Worm (Caenorhabditis elegans) whole organism, midembryonic: ENCODE results near the gene C25H3.7.

ENCODE experiments used
- T22C8.4 ChIP-seq: fragments of 200-800 bp; sonication (Bioruptor generic); IDR thresholded peaks from 2 replicates; pipeline ENCODE4 v1.3.6; 2022; ENCODE audit warnings: missing genetic modification characterization, missing compliant biosample characterization
- cog-1 ChIP-seq: sonication (generic microtip); optimal IDR thresholded peaks from 2 replicates; lab custom pipeline; 2016; ENCODE audit warnings: missing genetic modification characterization, missing compliant biosample characterization
- flt-1 ChIP-seq: fragments of 200-800 bp; sonication (Bioruptor generic); IDR thresholded peaks from 2 replicates; pipeline ENCODE4 v1.3.6; 2022; ENCODE audit warnings: missing genetic modification characterization, missing compliant biosample characterization
- klf-2 ChIP-seq: fragments of 200-800 bp; sonication (Bioruptor generic); conservative IDR thresholded peaks from 2 replicates; pipeline ENCODE4 v1.3.6; 2022; ENCODE audit warnings: missing genetic modification reagents, missing genetic modification characterization, missing compliant biosample characterization
- med-1 ChIP-seq: sonication (generic microtip); optimal IDR thresholded peaks from 2 replicates; lab custom pipeline; 2017; ENCODE audit warnings: missing genetic modification characterization, mild to moderate bottlenecking, missing compliant biosample characterization, antibody characterized with exemption, missing genetic modification reagents; ENCODE audit not compliant: insufficient read depth
- ref-1 ChIP-seq: fragments of 200-800 bp; sonication (Bioruptor generic); conservative IDR thresholded peaks from 2 replicates; pipeline ENCODE4 v1.3.6; 2022; ENCODE audit warnings: missing genetic modification reagents, missing genetic modification characterization, missing compliant biosample characterization
- tab-1 ChIP-seq: fragments of 200-800 bp; sonication (Bioruptor generic); IDR thresholded peaks from 2 replicates; pipeline ENCODE4 v1.3.6; 2022; ENCODE audit warnings: missing genetic modification characterization, missing compliant biosample characterization
- ztf-23 ChIP-seq: fragments of 200-800 bp; sonication (Bioruptor generic); IDR thresholded peaks from 2 replicates; pipeline ENCODE4 v1.3.6; 2022; ENCODE audit warnings: missing genetic modification reagents, missing genetic modification characterization, missing compliant biosample characterization
- ztf-29 ChIP-seq: fragments of 200-800 bp; sonication (Bioruptor generic); IDR thresholded peaks from 2 replicates; pipeline ENCODE4 v1.3.6; 2022; ENCODE audit warnings: missing genetic modification reagents, missing genetic modification characterization, missing compliant biosample characterization

C25H3.7 gene

ce11 chrII:5701485-5701884 is 32.8 kb upstream of the C25H3.7 start:
- no peak for TF ChIP-seq flt-1 (GFP tag; lab: Robert Waterston, UW)
- TF ChIP-seq T22C8.4 (GFP tag; lab: Robert Waterston, UW), result no peak
- TF ChIP-seq ref-1 (GFP tag; lab: Robert Waterston, UW), result no peak
- no peak for TF ChIP-seq cog-1 (tag; lab: Kevin White, UChicago)
- TF ChIP-seq tab-1 (GFP tag; lab: Robert Waterston, UW), result no peak
- no peak for TF ChIP-seq ztf-23

ce11 chrII:5698869-5699268 is 30.1 kb upstream of the C25H3.7 start, which contains the start of the genes C25H3.10 and C25H3.1:
Gene C25H3.10, minus strand, starts transcription at chrII:5698969.
Gene C25H3.1, plus strand, starts transcription at chrII:5699071.
- no peak for TF ChIP-seq flt-1 (GFP tag; lab: Robert Waterston, UW)
- TF ChIP-seq med-1 (GFP tag; lab: Kevin White, UChicago), result no peak
- TF ChIP-seq ztf-23, result no peak
- TF ChIP-seq cog-1 (tag; lab: Kevin White, UChicago), result no peak
- TF ChIP-seq T22C8.4 (GFP tag; lab: Robert Waterston, UW), result no peak

- TF ChIP-seq ztf-23 (no peak), ref-1 (GFP tag; lab: Robert Waterston, UW) (no peak), klf-2 (GFP tag; lab: Robert Waterston, UW) (no peak)
These were observed 29.5 kb upstream of the C25H3.7 start for ce11 chrII:5698254-5698653.

ce11 chrII:5697338-5697737 is 28.6 kb upstream of the C25H3.7 start:
- TF ChIP-seq ztf-29 (GFP tag; lab: Robert Waterston, UW) (no peak), ref-1 (GFP tag; lab: Robert Waterston, UW) (no peak), cog-1 (tag; lab: Kevin White, UChicago) (no peak), flt-1 (GFP tag; lab: Robert Waterston, UW) (no peak), klf-2 (GFP tag; lab: Robert Waterston, UW) (no peak), med-1 (GFP tag; lab: Kevin White, UChicago) (no peak), ztf-23 (no peak), tab-1 (GFP tag; lab: Robert Waterston, UW) (no peak), T22C8.4 (GFP tag; lab: Robert Waterston, UW) (no peak)

ce11 chrII:5696218-5696617 is 27.5 kb upstream of the C25H3.7 start:
- TF ChIP-seq klf-2 (GFP tag; lab: Robert Waterston, UW) (no peak), ref-1 (GFP tag; lab: Robert Waterston, UW) (no peak)

- TF ChIP-seq T22C8.4 (GFP tag; lab: Robert Waterston, UW) (no peak), med-1 (GFP tag; lab: Kevin White, UChicago) (no peak), ztf-23 (no peak), ref-1 (GFP tag; lab: Robert Waterston, UW) (no peak), flt-1 (GFP tag; lab: Robert Waterston, UW) (no peak), ztf-29 (GFP tag; lab: Robert Waterston, UW) (no peak), tab-1 (GFP tag; lab: Robert Waterston, UW) (no peak), klf-2 (GFP tag; lab: Robert Waterston, UW) (no peak), cog-1 (tag; lab: Kevin White, UChicago) (no peak)
These were observed 26.1 kb upstream of the C25H3.7 start, which contains the start of gene C25H3.14 for ce11 chrII:5694798-5695197. Gene C25H3.14, plus strand, starts transcription at chrII:5695098.

- TF ChIP-seq cog-1 (tag; lab: Kevin White, UChicago) (no peak), ztf-23 (no peak), klf-2 (GFP tag; lab: Robert Waterston, UW) (no peak), ztf-29 (GFP tag; lab: Robert Waterston, UW) (no peak), med-1 (GFP tag; lab: Kevin White, UChicago) (no peak), T22C8.4 (GFP tag; lab: Robert Waterston, UW) (no peak), ref-1 (GFP tag; lab: Robert Waterston, UW) (no peak), flt-1 (GFP tag; lab: Robert Waterston, UW) (no peak), tab-1 (GFP tag; lab: Robert Waterston, UW) (no peak)
These were observed 25.2 kb upstream of the C25H3.7 start, which contains the start of gene C25H3.3 for ce11 chrII:5693893-5694292. Gene C25H3.3, plus strand, starts transcription at chrII:5694193.

ce11 chrII:5691216-5691771 is 22.6 kb upstream of the C25H3.7 start, which contains the start of the genes ndub-5 and eif-2D:
Gene ndub-5, minus strand, starts transcription at chrII:5691353.
Gene eif-2D, plus strand, starts transcription at chrII:5691721.
- TF ChIP-seq med-1 (GFP tag; lab: Kevin White, UChicago), result no peak
- no peak for TF ChIP-seq cog-1 (tag; lab: Kevin White, UChicago)
- TF ChIP-seq ztf-23, result no peak
- TF ChIP-seq flt-1 (GFP tag; lab: Robert Waterston, UW), result no peak
- TF ChIP-seq ref-1 (GFP tag; lab: Robert Waterston, UW), result no peak
- no peak for TF ChIP-seq ztf-29 (GFP tag; lab: Robert Waterston, UW)
- TF ChIP-seq tab-1 (GFP tag; lab: Robert Waterston, UW), result no peak
- TF ChIP-seq klf-2 (GFP tag; lab: Robert Waterston, UW), result no peak
- TF ChIP-seq T22C8.4 (GFP tag; lab: Robert Waterston, UW), result no peak

ce11 chrII:5688959-5689358 is 20.2 kb upstream of the C25H3.7 start, which contains the start of gene C25H3.11:
Gene C25H3.11, minus strand, starts transcription at chrII:5689040.
- TF ChIP-seq klf-2 (GFP tag; lab: Robert Waterston, UW) (peak; percentile 46; the same call in 1 of the 2 replicates), ref-1 (GFP tag; lab: Robert Waterston, UW) (no peak), ztf-23 (no peak)

- TF ChIP-seq ztf-29 (GFP tag; lab: Robert Waterston, UW) (no peak), tab-1 (GFP tag; lab: Robert Waterston, UW) (no peak), ztf-23 (no peak), ref-1 (GFP tag; lab: Robert Waterston, UW) (no peak), med-1 (GFP tag; lab: Kevin White, UChicago) (no peak), klf-2 (GFP tag; lab: Robert Waterston, UW) (no peak), cog-1 (tag; lab: Kevin White, UChicago) (no peak), T22C8.4 (GFP tag; lab: Robert Waterston, UW) (no peak), flt-1 (GFP tag; lab: Robert Waterston, UW) (no peak)
These were observed 12.0 kb upstream of the C25H3.7 start, which contains the start of gene flp-27 for ce11 chrII:5680703-5681102. Gene flp-27, plus strand, starts transcription at chrII:5681003.
